Worm (Caenorhabditis elegans): ENCODE data around the gene ntl-4.

- TF ChIP-seq unc-39 (tag; optimal IDR thresholded peaks at IDR 0.05) (no peak), elt-1 (tag; optimal IDR thresholded peaks at IDR 0.05; ENCODE audit: borderline replicate concordance, insufficient read depth) (no peak), lin-32 (GFP tag; optimal IDR thresholded peaks at IDR 0.05) (no peak), ceh-39 (tag; optimal IDR thresholded peaks at IDR 0.05) (no peak)
Measured at ce11 chrIV:7881166-7881565, 29.2 kb upstream of the ntl-4 start.

Measured in whole organism, mixed stage, embryonic.